Fruit fly (Drosophila melanogaster) whole organism, embryonic: ENCODE results near the gene nudC.

Experiments used
- CG10267 ChIP-seq: fragments of 200-800 bp; sonication (Bioruptor generic); optimal IDR thresholded peaks from 2 replicates; lab custom pipeline; 2018; ENCODE audit warnings: missing biosample characterization, mild to moderate bottlenecking, missing genetic modification characterization, moderate library complexity
- CG12236 ChIP-seq: fragments of 200-800 bp; sonication (Bioruptor generic); optimal IDR thresholded peaks from 2 replicates; lab custom pipeline; 2016; ENCODE audit warnings: missing biosample characterization, missing genetic modification characterization
- CG12659 ChIP-seq: fragments of 200-800 bp; sonication (Bioruptor generic); optimal IDR thresholded peaks from 3 replicates; lab custom pipeline; 2017; ENCODE audit warnings: mild to moderate bottlenecking, missing biosample characterization, missing genetic modification reagents, missing genetic modification characterization
- CG12942 ChIP-seq: fragments of 200-800 bp; sonication (Bioruptor generic); optimal IDR thresholded peaks from 3 replicates; lab custom pipeline; 2016; ENCODE audit warnings: missing biosample characterization, missing genetic modification characterization
- CG13424 ChIP-seq: fragments of 200-800 bp; sonication (Bioruptor generic); optimal IDR thresholded peaks from 2 replicates; lab custom pipeline; 2019; ENCODE audit warnings: missing biosample characterization, mild to moderate bottlenecking, missing genetic modification characterization, moderate library complexity
- CG14441 ChIP-seq: fragments of 200-800 bp; sonication (Bioruptor generic); IDR thresholded peaks from 2 replicates; pipeline ENCODE4 v1.3.6; 2022; ENCODE audit warnings: missing biosample characterization, missing genetic modification characterization
- CG17385 ChIP-seq: fragments of 200-800 bp; sonication (Bioruptor generic); optimal IDR thresholded peaks from 3 replicates; lab custom pipeline; 2018; ENCODE audit warnings: missing biosample characterization, mild to moderate bottlenecking, missing genetic modification characterization
- CG17829 ChIP-seq: fragments of 200-800 bp; optimal IDR thresholded peaks from 2 replicates; lab custom pipeline; 2019; ENCODE audit warnings: missing biosample characterization, mild to moderate bottlenecking, missing genetic modification characterization, moderate library complexity
- CG18476 ChIP-seq: fragments of 200-800 bp; sonication (Bioruptor generic); optimal IDR thresholded peaks from 2 replicates; lab custom pipeline; 2016; ENCODE audit warnings: missing biosample characterization, mild to moderate bottlenecking, missing genetic modification characterization
- CG2129 ChIP-seq: fragments of 200-800 bp; sonication (Bioruptor generic); IDR thresholded peaks from 2 replicates; pipeline ENCODE4 v1.3.6; 2022; ENCODE audit warnings: missing biosample characterization, missing genetic modification characterization; ENCODE audit not compliant: partially characterized antibody
- CG30431 ChIP-seq: fragments of 200-800 bp; sonication (Bioruptor generic); optimal IDR thresholded peaks from 2 replicates; lab custom pipeline; 2017; ENCODE audit warnings: missing biosample characterization, missing genetic modification characterization
- CG31365 ChIP-seq: fragments of 200-800 bp; sonication (Bioruptor generic); optimal IDR thresholded peaks from 2 replicates; lab custom pipeline; 2018; ENCODE audit warnings: missing biosample characterization, mild to moderate bottlenecking, missing genetic modification characterization
- CG32767 ChIP-seq: fragments of 200-800 bp; sonication (Bioruptor generic); IDR thresholded peaks from 2 replicates; pipeline ENCODE4 v1.3.6; 2022; ENCODE audit warnings: missing biosample characterization, missing genetic modification characterization
- CG3847 ChIP-seq: fragments of 200-800 bp; sonication (Bioruptor generic); IDR thresholded peaks from 2 replicates; pipeline ENCODE4 v1.3.6; 2022; ENCODE audit warnings: missing biosample characterization, missing genetic modification characterization
- CG4854 ChIP-seq: fragments of 200-800 bp; sonication (Bioruptor generic); optimal IDR thresholded peaks from 2 replicates; lab custom pipeline; 2016; ENCODE audit warnings: missing biosample characterization, missing genetic modification characterization, inconsistent platforms
- CG6272 ChIP-seq: fragments of 200-800 bp; sonication (Bioruptor generic); IDR thresholded peaks from 2 replicates; pipeline ENCODE4 v1.3.6; 2022; ENCODE audit warnings: missing biosample characterization, missing genetic modification characterization
- CG6654 ChIP-seq: fragments of 200-800 bp; sonication (Bioruptor generic); optimal IDR thresholded peaks from 2 replicates; lab custom pipeline; 2017; ENCODE audit warnings: missing biosample characterization, mild to moderate bottlenecking, missing genetic modification characterization
- CG8388 ChIP-seq: fragments of 200-800 bp; sonication (Bioruptor generic); optimal IDR thresholded peaks from 2 replicates; lab custom pipeline; 2019; ENCODE audit warnings: missing biosample characterization, mild to moderate bottlenecking, missing genetic modification characterization, moderate library complexity
- Fer2 ChIP-seq: fragments of 200-800 bp; sonication (Bioruptor generic); optimal IDR thresholded peaks from 2 replicates; lab custom pipeline; 2018; ENCODE audit warnings: missing biosample characterization, mild to moderate bottlenecking, missing genetic modification characterization, moderate library complexity
- GATAe ChIP-seq: fragments of 200-800 bp; sonication (Bioruptor generic); conservative IDR thresholded peaks from 2 replicates; pipeline ENCODE4 v1.3.6; 2022; ENCODE audit warnings: missing biosample characterization, missing genetic modification characterization
- Gug ChIP-seq: fragments of 200-800 bp; sonication (Bioruptor generic); IDR thresholded peaks from 4 replicates; pipeline ENCODE4 v1.3.6; 2022; ENCODE audit warnings: missing biosample characterization, missing genetic modification characterization
- HLH4C ChIP-seq: fragments of 200-800 bp; sonication (Bioruptor generic); IDR thresholded peaks from 3 replicates; pipeline ENCODE4 v1.3.6; 2022; ENCODE audit warnings: missing biosample characterization, missing genetic modification characterization; ENCODE audit not compliant: partially characterized antibody
- HLH54F ChIP-seq: fragments of 200-800 bp; sonication (Bioruptor generic); optimal IDR thresholded peaks from 3 replicates; lab custom pipeline; 2016; ENCODE audit warnings: missing biosample characterization, missing genetic modification characterization
- HmgZ ChIP-seq: fragments of 200-800 bp; sonication (Bioruptor generic); optimal IDR thresholded peaks from 2 replicates; lab custom pipeline; 2018; ENCODE audit warnings: missing biosample characterization, mild to moderate bottlenecking, missing genetic modification characterization
- Hr3 ChIP-seq: fragments of 200-800 bp; sonication (Bioruptor generic); optimal IDR thresholded peaks from 3 replicates; lab custom pipeline; 2016; ENCODE audit warnings: missing biosample characterization, missing genetic modification characterization
- Lhr ChIP-seq: fragments of 200-800 bp; sonication (Bioruptor generic); optimal IDR thresholded peaks from 3 replicates; lab custom pipeline; 2017; ENCODE audit warnings: mild to moderate bottlenecking, missing biosample characterization, missing genetic modification reagents, missing genetic modification characterization
- MESR4 ChIP-seq: fragments of 200-800 bp; sonication (Bioruptor generic); optimal IDR thresholded peaks from 2 replicates; lab custom pipeline; 2018; ENCODE audit warnings: missing biosample characterization, mild to moderate bottlenecking, missing genetic modification characterization, moderate library complexity
- MTF-1 ChIP-seq: fragments of 200-800 bp; sonication (Bioruptor generic); optimal IDR thresholded peaks from 2 replicates; lab custom pipeline; 2018; ENCODE audit warnings: missing biosample characterization, mild to moderate bottlenecking, missing genetic modification characterization, borderline replicate concordance
- Mad ChIP-seq: fragments of 200-800 bp; sonication (Bioruptor generic); optimal IDR thresholded peaks from 2 replicates; lab custom pipeline; 2016; ENCODE audit warnings: missing biosample characterization, missing genetic modification characterization
- Ptx1 ChIP-seq: fragments of 200-800 bp; sonication (Bioruptor generic); IDR thresholded peaks from 2 replicates; pipeline ENCODE4 v1.3.6; 2022; ENCODE audit warnings: missing biosample characterization, missing genetic modification characterization
- Ravus ChIP-seq: fragments of 200-800 bp; sonication (Bioruptor generic); IDR thresholded peaks from 2 replicates; pipeline ENCODE4 v1.3.6; 2022; ENCODE audit warnings: missing biosample characterization, missing genetic modification characterization
- Sin3A ChIP-seq: fragments of >200 bp; optimal IDR thresholded peaks from 2 replicates; lab custom pipeline; 2018
- Vsx1 ChIP-seq: fragments of 200-800 bp; sonication (Bioruptor generic); optimal IDR thresholded peaks from 2 replicates; lab custom pipeline; 2017; ENCODE audit warnings: missing biosample characterization, mild to moderate bottlenecking, missing genetic modification characterization, missing genetic modification reagents
- al ChIP-seq: fragments of 200-800 bp; sonication (Bioruptor generic); IDR thresholded peaks from 2 replicates; pipeline ENCODE4 v1.3.6; 2022; ENCODE audit warnings: missing biosample characterization, missing genetic modification characterization
- ap ChIP-seq: fragments of 200-800 bp; sonication (Bioruptor generic); IDR thresholded peaks from 2 replicates; pipeline ENCODE4 v1.3.6; 2022; ENCODE audit warnings: missing biosample characterization, missing genetic modification characterization
- crc ChIP-seq: fragments of 200-800 bp; sonication (Bioruptor generic); optimal IDR thresholded peaks from 2 replicates; lab custom pipeline; 2016; ENCODE audit warnings: missing biosample characterization, missing genetic modification characterization
- dan ChIP-seq: fragments of 200-800 bp; sonication (Bioruptor generic); IDR thresholded peaks from 2 replicates; pipeline ENCODE4 v1.3.6; 2022; ENCODE audit warnings: missing biosample characterization, missing genetic modification characterization
- dimm ChIP-seq: fragments of 200-800 bp; sonication (Bioruptor generic); IDR thresholded peaks from 2 replicates; pipeline ENCODE4 v1.3.6; 2022; ENCODE audit warnings: missing biosample characterization, missing genetic modification characterization
- emc ChIP-seq: fragments of 200-800 bp; sonication (Bioruptor generic); optimal IDR thresholded peaks from 2 replicates; lab custom pipeline; 2016; ENCODE audit warnings: missing biosample characterization, missing genetic modification characterization
- exex ChIP-seq: fragments of 200-800 bp; sonication (Bioruptor generic); optimal IDR thresholded peaks from 4 replicates; lab custom pipeline; 2018; ENCODE audit warnings: missing biosample characterization, mild to moderate bottlenecking, missing genetic modification characterization, moderate library complexity
- fu2 ChIP-seq: fragments of 200-800 bp; sonication (Bioruptor generic); optimal IDR thresholded peaks from 2 replicates; lab custom pipeline; 2016; ENCODE audit warnings: missing biosample characterization, missing genetic modification characterization
- lbe ChIP-seq: fragments of 200-800 bp; sonication (Bioruptor generic); optimal IDR thresholded peaks from 2 replicates; lab custom pipeline; 2016; ENCODE audit warnings: missing biosample characterization, mild to moderate bottlenecking, missing genetic modification characterization
- lov ChIP-seq, 2 experiments: fragments of 200-800 bp in 1 of 2; fragments of >200 bp in 1 of 2; sonication (Bioruptor generic) in 1 of 2; IDR thresholded peaks in 1 of 2; optimal IDR thresholded peaks in 1 of 2; 2 replicates in 1 of 2; 3 replicates in 1 of 2; pipeline versions ENCODE4 v1.3.6 to Lab custom; 2017 to 2022; ENCODE audit warnings: missing biosample characterization in 1 of 2, missing genetic modification characterization in 1 of 2
- mirr ChIP-seq: fragments of 200-800 bp; sonication (Bioruptor generic); optimal IDR thresholded peaks from 3 replicates; lab custom pipeline; 2018; ENCODE audit warnings: missing biosample characterization, mild to moderate bottlenecking, missing genetic modification characterization
- nmo ChIP-seq: fragments of 200-800 bp; sonication (Bioruptor generic); optimal IDR thresholded peaks from 2 replicates; lab custom pipeline; 2018; ENCODE audit warnings: missing biosample characterization, mild to moderate bottlenecking, missing genetic modification characterization, moderate library complexity
- otp ChIP-seq: fragments of 200-800 bp; sonication (Bioruptor generic); IDR thresholded peaks from 3 replicates; pipeline ENCODE4, ENCODE4 v1.3.6; 2022; ENCODE audit warnings: missing biosample characterization, missing genetic modification characterization
- psq ChIP-seq: fragments of 200-800 bp; sonication (Bioruptor generic); optimal IDR thresholded peaks from 2 replicates; lab custom pipeline; 2017; ENCODE audit warnings: missing biosample characterization, missing genetic modification characterization
- shn ChIP-seq: fragments of 200-800 bp; sonication (Bioruptor generic); optimal IDR thresholded peaks from 3 replicates; lab custom pipeline; 2016; ENCODE audit warnings: missing biosample characterization, missing genetic modification characterization
- stwl ChIP-seq: fragments of 200-800 bp; sonication (Bioruptor generic); optimal IDR thresholded peaks from 3 replicates; lab custom pipeline; 2018; ENCODE audit warnings: missing biosample characterization, mild to moderate bottlenecking, missing genetic modification characterization, moderate library complexity
- usp ChIP-seq: fragments of >200 bp; optimal IDR thresholded peaks from 2 replicates; lab custom pipeline; 2017; ENCODE audit warnings: missing biosample characterization, missing genetic modification characterization

The nudC gene

DNA sequence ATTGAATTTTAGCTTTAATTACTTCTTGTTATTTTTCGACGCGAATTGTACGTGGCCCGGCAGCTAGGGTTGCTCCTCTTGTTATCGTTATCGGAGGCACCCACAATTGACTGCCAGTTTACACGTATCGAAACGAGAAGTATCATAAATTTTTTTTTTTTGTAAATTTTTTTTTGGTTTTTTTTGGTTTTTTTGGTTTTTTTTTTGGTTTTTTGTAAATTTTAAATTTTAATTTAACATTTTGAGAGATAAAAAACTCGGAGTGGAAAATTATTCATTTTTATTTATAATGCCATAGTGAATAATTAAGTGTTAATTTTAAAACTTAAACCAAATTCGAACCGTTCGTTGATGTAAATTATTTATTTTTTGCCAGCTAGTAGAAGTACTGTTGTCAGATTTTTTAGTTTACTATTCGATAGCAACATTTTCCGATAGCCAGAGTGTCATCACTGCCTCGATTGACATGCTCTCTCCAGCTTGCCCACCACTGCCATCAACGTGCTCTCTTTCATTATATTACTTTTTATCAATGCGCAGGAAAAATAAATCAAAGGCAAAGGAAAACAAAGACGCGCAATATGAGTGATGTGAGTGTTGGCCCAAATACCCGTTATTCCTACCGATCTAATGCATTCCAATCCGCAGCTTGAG is 40.3 kb downstream of the nudC start, which contains the start of the genes kud and Zcchc7 (continued):
- TF ChIP-seq CG12659 (GFP tag; lab: Kevin White, UChicago): peak; percentile 85
- TF ChIP-seq CG17829 (tag; lab: Kevin White, UChicago): peak; percentile 76
- peak; percentile 82 for TF ChIP-seq CG13424
- TF ChIP-seq CG12236: peak; percentile 21
- peak; percentile 42 for TF ChIP-seq CG18476
- no peak for TF ChIP-seq MTF-1
- TF ChIP-seq CG8388 (GFP tag; lab: Kevin White, UChicago): peak; percentile 21
- peak; percentile 54 for TF ChIP-seq Hr3 (GFP tag; lab: Kevin White, UChicago)
- peak; percentile 30 for TF ChIP-seq Sin3A (lab: Kevin White, UChicago)
- TF ChIP-seq GATAe: no peak
- 0 out of 2 replicates have a peak, but pooled peaks have one; percentile 42 for TF ChIP-seq al (GFP tag; lab: Robert Waterston, UW)
- TF ChIP-seq Ptx1 (GFP tag; lab: Robert Waterston, UW): peak; percentile 34
- peak; percentile 64 for TF ChIP-seq Fer2 (tag; lab: Kevin White, UChicago)
- no peak for TF ChIP-seq Vsx1 (GFP tag; lab: Kevin White, UChicago)
- peak; percentile 63; the same call in 2 of the 3 replicates for TF ChIP-seq HLH4C (GFP tag; lab: Robert Waterston, UW)
- peak; percentile 29 for TF ChIP-seq CG4854
- TF ChIP-seq mirr (GFP tag; lab: Kevin White, UChicago): no peak
- TF ChIP-seq Mad (GFP tag; lab: Kevin White, UChicago): no peak
- TF ChIP-seq Ravus (GFP tag; lab: Robert Waterston, UW): no peak
- TF ChIP-seq shn (GFP tag; lab: Kevin White, UChicago): peak; percentile 19
- no peak for TF ChIP-seq CG32767 (GFP tag; lab: Robert Waterston, UW)
- TF ChIP-seq CG31365 (tag; lab: Kevin White, UChicago): no peak
- no peak for TF ChIP-seq lov (optimal IDR thresholded peaks at IDR 0.05; lab: Kevin White, UChicago)
- TF ChIP-seq lov (GFP tag; IDR thresholded peaks at IDR 0.05; lab: Robert Waterston, UW): no peak
- TF ChIP-seq dan (GFP tag; lab: Robert Waterston, UW): no peak
- peak; percentile 20; the same call in 1 of the 2 replicates for TF ChIP-seq CG6272
- TF ChIP-seq nmo: peak; percentile 79
- TF ChIP-seq CG14441 (GFP tag; lab: Robert Waterston, UW): peak; percentile 22; the same call in 1 of the 2 replicates
- peak; percentile 17 for TF ChIP-seq CG12942 (GFP tag; lab: Kevin White, UChicago)
- TF ChIP-seq CG17385 (GFP tag; lab: Kevin White, UChicago): peak; percentile 59
- TF ChIP-seq psq: peak; percentile 3
- TF ChIP-seq fu2 (GFP tag; lab: Kevin White, UChicago): peak; percentile 28
- peak; percentile 43 for TF ChIP-seq lbe
- no peak for TF ChIP-seq emc (GFP tag; lab: Kevin White, UChicago)
- TF ChIP-seq usp (GFP tag; lab: Kevin White, UChicago): no peak
- peak; percentile 71 for TF ChIP-seq CG3847 (GFP tag; lab: Robert Waterston, UW)
- no peak for TF ChIP-seq CG30431 (GFP tag; lab: Kevin White, UChicago)
- TF ChIP-seq stwl (tag; lab: Kevin White, UChicago): peak; percentile 79
- peak; percentile 69 for TF ChIP-seq CG10267 (tag; lab: Kevin White, UChicago)
- no peak for TF ChIP-seq exex (tag; lab: Kevin White, UChicago)
- no peak for TF ChIP-seq crc (GFP tag; lab: Kevin White, UChicago)
- TF ChIP-seq Lhr (GFP tag; lab: Kevin White, UChicago): peak; percentile 50
- no peak for TF ChIP-seq ap (GFP tag; lab: Robert Waterston, UW)
- peak; percentile 64 for TF ChIP-seq HLH54F (GFP tag; lab: Kevin White, UChicago)
- no peak for TF ChIP-seq CG6654 (GFP tag; lab: Kevin White, UChicago)
- TF ChIP-seq Gug (GFP tag; lab: Robert Waterston, UW): no peak
- no peak for TF ChIP-seq dimm
- TF ChIP-seq CG2129 (GFP tag; lab: Robert Waterston, UW): no peak
- no peak for TF ChIP-seq otp (GFP tag; lab: Robert Waterston, UW)
- peak; percentile 20 for TF ChIP-seq HmgZ
- TF ChIP-seq MESR4 (GFP tag; lab: Kevin White, UChicago): peak; percentile 93
